Fruit fly (Drosophila melanogaster): ENCODE results near the gene Cad96Ca.

DNA sequence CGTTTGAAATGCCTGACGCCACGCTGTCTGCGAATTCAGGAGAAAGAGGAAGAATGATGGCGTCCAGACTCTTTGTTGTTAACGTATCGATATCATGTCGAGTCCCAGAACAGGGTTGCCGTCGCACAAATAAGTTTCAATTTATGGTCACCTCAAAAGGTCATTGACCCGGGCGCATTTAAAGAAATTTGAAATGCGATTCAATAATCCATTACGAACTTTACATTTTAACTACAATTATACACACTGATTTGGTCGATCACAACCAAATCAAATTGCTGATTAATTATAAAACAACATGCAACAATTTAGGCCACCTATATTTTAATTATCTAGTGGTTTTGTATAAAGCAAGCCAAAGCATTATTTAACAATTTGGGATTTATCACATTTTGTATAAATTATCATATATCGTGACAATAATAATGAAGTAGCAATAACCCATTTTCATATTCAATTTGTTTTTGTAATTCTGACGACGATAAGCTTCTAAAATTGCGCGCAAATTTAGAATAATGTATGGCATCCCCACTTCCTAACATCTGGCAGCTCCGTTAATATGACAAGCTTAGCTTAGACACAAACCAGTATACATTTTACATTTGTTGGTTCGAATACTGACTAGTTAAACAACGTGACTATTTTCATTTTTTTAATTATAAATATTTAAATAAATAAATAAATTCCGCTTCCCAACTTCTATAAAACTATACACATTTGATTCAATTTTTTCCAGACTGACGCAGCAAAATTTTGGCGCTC, 37.1 kb upstream of the Cad96Ca start, which contains the start of gene bam:
- TF ChIP-seq CG8478 (optimal IDR thresholded peaks at IDR 0.05) (no peak), psq (optimal IDR thresholded peaks at IDR 0.05) (no peak), pan (optimal IDR thresholded peaks at IDR 0.05) (no peak), EcR (GFP tag; optimal IDR thresholded peaks at IDR 0.05) (no peak), Dll (optimal IDR thresholded peaks at IDR 0.05) (no peak), usp (GFP tag; optimal IDR thresholded peaks at IDR 0.05) (no peak)
